Worm (Caenorhabditis elegans): ENCODE results near the gene srt-29.

The srt-29 gene

DNA sequence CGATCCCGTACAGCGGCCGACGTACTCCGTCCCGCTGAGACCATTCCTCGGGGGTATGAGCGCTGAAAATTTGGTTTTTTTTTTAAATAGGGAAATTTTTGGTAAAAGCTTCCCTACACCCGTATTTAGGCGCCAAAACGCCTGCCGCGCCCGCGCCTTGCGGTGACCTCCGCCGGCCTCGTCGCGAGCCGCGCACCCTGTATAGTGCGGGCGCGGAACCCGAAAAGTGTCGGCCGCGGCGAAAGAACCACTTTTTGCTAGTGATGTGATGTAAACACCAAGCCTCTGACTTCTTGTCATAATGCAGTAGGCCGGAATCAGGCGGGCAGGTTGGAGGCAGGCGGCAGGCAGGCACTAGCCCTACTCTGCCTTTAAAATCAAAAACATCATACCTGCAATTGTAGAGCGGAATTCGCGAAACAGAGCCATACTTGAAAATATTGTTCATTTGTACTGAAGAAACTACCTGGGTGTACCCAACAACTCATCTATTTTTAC, at the start of gene srt-29:
TSS of gene srt-29 (minus strand) at position 448 of the 498 bp plus-strand sequence.
- TF ChIP-seq fkh-6 (tag; optimal IDR thresholded peaks at IDR 0.05) (no peak), C08G9.2 (tag; optimal IDR thresholded peaks at IDR 0.05) (peak; percentile 7)

DNA sequence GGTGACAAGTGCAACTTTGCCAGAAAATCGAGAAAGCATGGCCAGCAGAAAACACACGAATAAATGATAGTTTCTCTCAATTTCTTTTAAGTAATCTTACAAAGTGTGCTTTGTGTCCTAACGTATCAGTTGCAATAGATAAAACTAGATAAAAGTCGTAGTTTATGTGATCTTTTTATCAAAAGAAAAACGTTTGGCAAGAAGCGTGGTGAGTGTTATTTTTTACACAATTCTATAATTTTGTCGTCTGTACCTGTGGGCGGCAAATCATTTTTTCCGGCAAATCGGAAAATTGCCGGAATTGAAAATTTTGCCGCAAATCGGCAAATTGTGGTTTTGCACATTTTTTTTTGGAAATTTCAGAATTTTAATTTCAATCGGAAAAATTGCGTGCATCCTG, 48.5 kb upstream of the srt-29 start, which contains the start of gene R05D8.9:
TSS of gene R05D8.9 (minus strand) at position 101 of the 400 bp plus-strand sequence.
- TF ChIP-seq ttx-3 (tag; optimal IDR thresholded peaks at IDR 0.05) (no peak), pha-4 (tag; optimal IDR thresholded peaks at IDR 0.05) (no peak), fax-1 (tag; optimal IDR thresholded peaks at IDR 0.05) (no peak), ceh-24 (tag; optimal IDR thresholded peaks at IDR 0.05) (no peak), ref-2 (tag; optimal IDR thresholded peaks at IDR 0.05) (no peak), ama-1 (optimal IDR thresholded peaks at IDR 0.05) (no peak), madf-2 (tag; optimal IDR thresholded peaks at IDR 0.05) (no peak), unc-86 (tag; optimal IDR thresholded peaks at IDR 0.05) (no peak), fkh-6 (tag; optimal IDR thresholded peaks at IDR 0.05) (no peak), eyg-1 (tag; optimal IDR thresholded peaks at IDR 0.05) (no peak), che-1 (tag; optimal IDR thresholded peaks at IDR 0.05) (no peak), T23F11.4 (GFP tag; optimal IDR thresholded peaks at IDR 0.05) (no peak), hlh-13 (GFP tag; optimal IDR thresholded peaks at IDR 0.05) (no peak), pat-9 (tag; optimal IDR thresholded peaks at IDR 0.05) (no peak), pag-3 (tag; optimal IDR thresholded peaks at IDR 0.05; ENCODE audit: borderline replicate concordance) (no peak), nhr-232 (tag; optimal IDR thresholded peaks at IDR 0.05) (no peak), unc-42 (tag; optimal IDR thresholded peaks at IDR 0.05) (no peak), ceh-31 (tag; optimal IDR thresholded peaks at IDR 0.05) (no peak)

DNA sequence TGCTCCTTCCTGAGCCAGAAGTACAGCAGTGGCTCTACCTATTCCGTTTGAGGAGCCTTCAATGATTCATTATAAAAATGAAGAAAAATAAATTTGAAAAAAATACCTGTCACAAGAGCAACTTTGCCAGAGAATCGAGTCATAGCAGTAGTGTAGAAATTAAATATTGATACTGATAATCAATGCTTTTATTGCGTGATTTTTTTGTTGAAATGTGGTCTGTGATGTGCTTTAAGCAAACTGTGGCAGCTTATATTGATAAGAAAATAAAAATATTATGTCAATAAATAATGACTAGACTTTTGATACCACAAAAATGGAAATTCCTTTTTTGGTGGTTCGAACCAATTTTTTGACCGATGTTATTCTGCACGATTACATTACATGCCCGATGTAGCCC, 46.1 kb upstream of the srt-29 start, which contains the start of gene dhs-14:
TSS of gene dhs-14 (minus strand) at position 149 of the 400 bp plus-strand sequence.
- TF ChIP-seq elt-4 (tag; optimal IDR thresholded peaks at IDR 0.05) (no peak), ceh-48 (tag; optimal IDR thresholded peaks at IDR 0.05) (no peak), ceh-30 (tag; optimal IDR thresholded peaks at IDR 0.05) (no peak), ceh-2 (tag; optimal IDR thresholded peaks at IDR 0.05) (no peak), ama-1 (optimal IDR thresholded peaks at IDR 0.05) (no peak), pat-9 (tag; optimal IDR thresholded peaks at IDR 0.05) (no peak), hlh-6 (tag; optimal IDR thresholded peaks at IDR 0.05) (no peak), ceh-31 (tag; optimal IDR thresholded peaks at IDR 0.05) (no peak), dve-1 (tag; optimal IDR thresholded peaks at IDR 0.05) (no peak), F13H6.1 (tag; optimal IDR thresholded peaks at IDR 0.05) (no peak), nhr-11 (tag; optimal IDR thresholded peaks at IDR 0.05) (no peak), K02D7.2 (tag; optimal IDR thresholded peaks at IDR 0.05) (no peak), npax-4 (tag; optimal IDR thresholded peaks at IDR 0.05) (no peak), gmeb-2 (tag; optimal IDR thresholded peaks at IDR 0.05) (no peak)

DNA sequence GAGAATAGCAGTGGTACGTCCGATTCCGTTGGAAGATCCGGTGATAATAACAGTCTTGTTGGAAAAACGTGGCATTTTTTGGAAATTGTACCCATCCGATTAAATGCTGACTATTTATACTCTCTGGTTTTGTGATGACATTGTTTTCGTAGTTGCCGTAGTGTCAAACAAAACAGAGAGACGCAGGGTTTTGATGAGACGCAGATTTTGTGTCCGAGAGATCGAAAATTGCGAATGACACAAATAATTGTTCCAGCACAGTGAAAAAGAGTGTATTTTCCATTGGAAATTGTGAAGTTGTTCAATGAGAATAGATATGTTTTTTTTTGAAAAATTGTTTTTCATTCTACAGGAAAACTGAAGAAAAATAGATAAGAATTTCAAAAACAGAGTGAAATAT, 44.2 kb upstream of the srt-29 start, which contains the start of gene R05D8.7:
TSS of gene R05D8.7 (minus strand) at position 104 of the 400 bp plus-strand sequence.
- TF ChIP-seq pha-4 (tag; optimal IDR thresholded peaks at IDR 0.05) = no peak
- no peak for TF ChIP-seq eyg-1 (tag; optimal IDR thresholded peaks at IDR 0.05)
- no peak for TF ChIP-seq ceh-19 (GFP tag; optimal IDR thresholded peaks at IDR 0.05)
- TF ChIP-seq pat-9 (tag; optimal IDR thresholded peaks at IDR 0.05) = no peak
- no peak for TF ChIP-seq fkh-10 (GFP tag; optimal IDR thresholded peaks at IDR 0.05)

DNA sequence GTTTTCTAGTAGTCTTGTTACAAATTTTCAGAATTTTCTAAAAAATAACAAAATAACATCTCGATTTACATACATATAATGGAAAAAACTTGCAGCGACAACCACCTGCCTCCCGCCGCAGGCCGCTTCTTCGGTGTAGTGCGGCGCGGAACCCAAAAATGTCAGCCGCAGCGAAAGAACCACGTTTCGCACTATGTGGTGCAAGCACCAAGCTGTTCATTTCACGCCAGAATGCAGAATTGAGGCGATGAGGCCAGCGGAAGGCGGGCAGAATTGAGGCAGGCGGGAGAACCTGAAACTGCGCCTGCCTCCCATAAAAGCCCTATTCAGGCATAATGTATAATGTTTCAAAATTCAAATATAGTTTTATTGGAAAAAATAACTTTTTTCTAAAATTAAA, 42.5 kb upstream of the srt-29 start:
- TF ChIP-seq ceh-34 (tag; optimal IDR thresholded peaks at IDR 0.05) = no peak
- no peak for TF ChIP-seq unc-42 (tag; optimal IDR thresholded peaks at IDR 0.05)

DNA sequence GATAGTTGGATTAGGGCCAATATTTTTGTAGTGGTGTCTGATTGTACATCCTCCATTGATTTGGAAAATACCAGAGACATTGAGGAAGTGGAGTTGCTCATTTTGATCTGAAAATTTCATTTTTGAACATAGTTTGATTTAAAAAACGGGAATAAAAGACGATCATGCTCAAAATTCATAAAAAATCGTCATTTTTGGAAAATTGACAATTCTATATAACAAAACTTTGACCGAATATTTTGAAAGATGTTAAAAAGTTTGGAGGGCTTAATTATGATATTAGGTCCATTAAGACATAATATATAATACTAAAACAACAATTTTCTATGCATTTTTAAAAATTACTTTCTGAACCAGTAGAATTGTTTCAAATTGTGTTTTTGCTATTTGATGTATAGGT, 40.5 kb upstream of the srt-29 start, which contains the start of gene srg-58:
TSS of gene srg-58 (minus strand) at position 101 of the 400 bp plus-strand sequence.
- no peak for TF ChIP-seq K02D7.2 (tag; optimal IDR thresholded peaks at IDR 0.05)
- no peak for TF ChIP-seq ama-1 (optimal IDR thresholded peaks at IDR 0.05)
- no peak for TF ChIP-seq dmd-4 (tag; optimal IDR thresholded peaks at IDR 0.05; ENCODE audit: borderline replicate concordance)
- TF ChIP-seq fkh-10 (GFP tag; optimal IDR thresholded peaks at IDR 0.05) = no peak
- no peak for TF ChIP-seq ztf-16 (tag; optimal IDR thresholded peaks at IDR 0.05)
- TF ChIP-seq odd-2 (tag; optimal IDR thresholded peaks at IDR 0.05) = no peak
- no peak for TF ChIP-seq ceh-6 (GFP tag; optimal IDR thresholded peaks at IDR 0.05)
- TF ChIP-seq gmeb-2 (tag; optimal IDR thresholded peaks at IDR 0.05) = no peak
- TF ChIP-seq ceh-9 (tag; optimal IDR thresholded peaks at IDR 0.05) = no peak
- TF ChIP-seq tbx-2 (tag; optimal IDR thresholded peaks at IDR 0.05) = no peak
- no peak for TF ChIP-seq nhr-11 (tag; optimal IDR thresholded peaks at IDR 0.05)
- TF ChIP-seq fax-1 (tag; optimal IDR thresholded peaks at IDR 0.05) = no peak
- TF ChIP-seq ahr-1 (tag; optimal IDR thresholded peaks at IDR 0.05) = no peak
- TF ChIP-seq tbx-7 (tag; optimal IDR thresholded peaks at IDR 0.05) = no peak
- no peak for TF ChIP-seq ceh-48 (tag; optimal IDR thresholded peaks at IDR 0.05)
- TF ChIP-seq madf-2 (tag; optimal IDR thresholded peaks at IDR 0.05) = no peak
- TF ChIP-seq nhr-232 (tag; optimal IDR thresholded peaks at IDR 0.05) = no peak

Data from whole organism, late embryonic.